Worm (Caenorhabditis elegans) whole organism, L2 larva: ENCODE measurements around the gene C33E10.8.
A peak's percentile ranks its signal among the peaks of the same experiment; 100 is the strongest.

Experiments used
- C34F6.9 ChIP-seq: fragments of 150-350 bp; optimal IDR thresholded peaks from 2 replicates; lab custom pipeline; 2014; ENCODE audit warnings: missing biosample characterization, missing genetic modification characterization
- Y55F3AM.14 ChIP-seq: fragments of 200-800 bp; sonication (Bioruptor generic); optimal IDR thresholded peaks from 2 replicates; lab custom pipeline; 2018; ENCODE audit warnings: mild to moderate bottlenecking, missing genetic modification characterization, missing compliant biosample characterization
- ZK546.5 ChIP-seq: sonication (generic microtip); optimal IDR thresholded peaks from 2 replicates; lab custom pipeline; 2017; ENCODE audit warnings: missing biosample characterization, missing genetic modification characterization
- alr-1 ChIP-seq: fragments of 150-350 bp; optimal IDR thresholded peaks from 2 replicates; lab custom pipeline; 2014; ENCODE audit warnings: missing biosample characterization, missing genetic modification characterization
- ceh-82 ChIP-seq: fragments of 150-350 bp; optimal IDR thresholded peaks from 2 replicates; lab custom pipeline; 2014; ENCODE audit warnings: missing biosample characterization, missing genetic modification characterization
- crh-2 ChIP-seq: sonication (generic microtip); optimal IDR thresholded peaks from 2 replicates; lab custom pipeline; 2017; ENCODE audit warnings: missing biosample characterization, missing genetic modification characterization
- fos-1 ChIP-seq: fragments of 150-350 bp; optimal IDR thresholded peaks from 2 replicates; lab custom pipeline; 2014; ENCODE audit warnings: missing biosample characterization, missing genetic modification characterization
- gmeb-1 ChIP-seq: fragments of 150-350 bp; optimal IDR thresholded peaks from 2 replicates; lab custom pipeline; 2014; ENCODE audit warnings: missing biosample characterization, missing genetic modification characterization
- lin-13 ChIP-seq: fragments of 150-350 bp; optimal IDR thresholded peaks from 2 replicates; lab custom pipeline; 2014; ENCODE audit warnings: missing biosample characterization, missing genetic modification reagents, missing genetic modification characterization
- lin-39 ChIP-seq: fragments of 150-350 bp; optimal IDR thresholded peaks from 2 replicates; lab custom pipeline; 2014; ENCODE audit warnings: missing biosample characterization, missing genetic modification reagents, missing genetic modification characterization
- lsy-2 ChIP-seq, 2 experiments: fragments of 150-350 bp in 1 of 2; sonication (generic microtip) in 1 of 2; optimal IDR thresholded peaks; 2 replicates each; lab custom pipeline; 2014 to 2017; ENCODE audit warnings: missing biosample characterization in 2 of 2, missing genetic modification characterization in 2 of 2
- mab-5 ChIP-seq: fragments of 150-350 bp; optimal IDR thresholded peaks from 2 replicates; lab custom pipeline; 2014; ENCODE audit warnings: missing biosample characterization, missing genetic modification characterization
- mbf-1 ChIP-seq: sonication (generic microtip); optimal IDR thresholded peaks from 2 replicates; lab custom pipeline; 2017; ENCODE audit warnings: missing biosample characterization, missing genetic modification characterization
- nhr-12 ChIP-seq: fragments of 150-350 bp; optimal IDR thresholded peaks from 2 replicates; lab custom pipeline; 2014; ENCODE audit warnings: missing biosample characterization, missing genetic modification characterization
- nhr-129 ChIP-seq: fragments of 150-350 bp; optimal IDR thresholded peaks from 2 replicates; lab custom pipeline; 2014; ENCODE audit warnings: missing biosample characterization, missing genetic modification characterization
- nhr-23 ChIP-seq: fragments of 150-350 bp; optimal IDR thresholded peaks from 2 replicates; lab custom pipeline; 2014; ENCODE audit warnings: missing biosample characterization, missing genetic modification reagents, missing genetic modification characterization
- nhr-237 ChIP-seq: fragments of 150-350 bp; optimal IDR thresholded peaks from 2 replicates; lab custom pipeline; 2014; ENCODE audit warnings: missing biosample characterization, missing genetic modification characterization
- nhr-25 ChIP-seq: fragments of 150-350 bp; sonication (generic microtip); optimal IDR thresholded peaks from 3 replicates; lab custom pipeline; 2014; ENCODE audit warnings: missing biosample characterization, missing genetic modification characterization
- nhr-6 ChIP-seq: fragments of 150-350 bp; optimal IDR thresholded peaks from 2 replicates; lab custom pipeline; 2014; ENCODE audit warnings: missing biosample characterization, missing genetic modification characterization
- nhr-77 ChIP-seq: fragments of 150-350 bp; optimal IDR thresholded peaks from 2 replicates; lab custom pipeline; 2014; ENCODE audit warnings: missing biosample characterization, missing genetic modification characterization
- peb-1 ChIP-seq: fragments of 150-350 bp; optimal IDR thresholded peaks from 2 replicates; lab custom pipeline; 2014; ENCODE audit warnings: missing biosample characterization, missing genetic modification characterization
- sem-4 ChIP-seq: fragments of 150-350 bp; optimal IDR thresholded peaks from 2 replicates; lab custom pipeline; 2014; ENCODE audit warnings: missing biosample characterization, missing genetic modification reagents, missing genetic modification characterization
- sma-3 ChIP-seq: sonication (generic microtip); optimal IDR thresholded peaks from 2 replicates; lab custom pipeline; 2016; ENCODE audit warnings: missing genetic modification reagents, missing genetic modification characterization, missing compliant biosample characterization
- sma-9 ChIP-seq, 2 experiments: fragments of 150-350 bp in 1 of 2; sonication (generic microtip) in 1 of 2; optimal IDR thresholded peaks; 2 replicates each; lab custom pipeline; 2014 to 2016; ENCODE audit warnings: missing genetic modification characterization in 2 of 2, mild to moderate bottlenecking in 1 of 2, missing biosample characterization in 1 of 2, missing compliant biosample characterization in 1 of 2, missing genetic modification reagents in 1 of 2, moderate library complexity in 1 of 2
- snpc-4 ChIP-seq: fragments of 150-350 bp; optimal IDR thresholded peaks from 2 replicates; lab custom pipeline; 2014; ENCODE audit warnings: missing biosample characterization, missing genetic modification characterization
- unc-39 ChIP-seq: fragments of 150-350 bp; optimal IDR thresholded peaks from 2 replicates; lab custom pipeline; 2014; ENCODE audit warnings: missing biosample characterization, missing genetic modification characterization
- unc-55 ChIP-seq: fragments of 150-350 bp; sonication (generic microtip); optimal IDR thresholded peaks from 3 replicates; lab custom pipeline; 2014; ENCODE audit warnings: missing biosample characterization, missing genetic modification reagents, missing genetic modification characterization
- unc-62 ChIP-seq: fragments of 150-350 bp; optimal IDR thresholded peaks from 2 replicates; lab custom pipeline; 2014; ENCODE audit warnings: missing biosample characterization, missing genetic modification reagents, missing genetic modification characterization
- ztf-1 ChIP-seq: fragments of 200-800 bp; sonication (Bioruptor generic); conservative IDR thresholded peaks from 2 replicates; pipeline ENCODE4 v1.3.6; 2022; ENCODE audit warnings: missing genetic modification characterization, missing compliant biosample characterization
- ztf-11 ChIP-seq: sonication (generic microtip); optimal IDR thresholded peaks from 2 replicates; lab custom pipeline; 2017; ENCODE audit warnings: missing biosample characterization, missing genetic modification characterization
- ztf-4 ChIP-seq: fragments of 150-350 bp; optimal IDR thresholded peaks from 2 replicates; lab custom pipeline; 2014; ENCODE audit warnings: missing biosample characterization, missing genetic modification characterization

The C33E10.8 gene

DNA sequence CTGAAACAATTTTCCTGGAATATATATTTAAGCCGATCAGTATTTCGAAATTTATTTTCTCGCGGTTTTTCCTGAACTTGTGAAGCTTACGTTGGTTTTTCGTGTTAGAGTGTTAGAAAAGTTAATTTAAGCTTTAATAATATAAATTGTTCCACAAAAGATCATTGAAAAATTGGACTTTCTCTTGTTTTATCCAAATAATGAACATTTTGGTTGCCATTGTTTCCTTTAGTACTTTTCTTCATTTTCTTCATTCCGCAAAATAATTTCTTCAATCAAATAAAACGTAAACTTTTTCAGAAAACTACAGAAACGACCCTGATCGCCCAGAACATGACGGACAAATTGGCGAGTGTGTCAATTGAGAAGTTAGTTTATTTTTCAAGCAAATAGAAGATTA, 7.8 kb upstream of the C33E10.8 start, which contains the start of gene fbxa-120:
Gene fbxa-120 (plus strand): TSS at position 301 of the 400 bp plus-strand sequence.
- TF ChIP-seq ZK546.5 (tag; lab: Kevin White, UChicago) (no peak), nhr-237 (tag; lab: Kevin White, UChicago) (no peak), ztf-4 (tag; lab: Kevin White, UChicago) (no peak), ztf-11 (tag; lab: Kevin White, UChicago) (no peak), lin-39 (tag; lab: Kevin White, UChicago) (no peak), mbf-1 (tag; lab: Kevin White, UChicago) (no peak), nhr-77 (tag; lab: Kevin White, UChicago) (no peak)

DNA sequence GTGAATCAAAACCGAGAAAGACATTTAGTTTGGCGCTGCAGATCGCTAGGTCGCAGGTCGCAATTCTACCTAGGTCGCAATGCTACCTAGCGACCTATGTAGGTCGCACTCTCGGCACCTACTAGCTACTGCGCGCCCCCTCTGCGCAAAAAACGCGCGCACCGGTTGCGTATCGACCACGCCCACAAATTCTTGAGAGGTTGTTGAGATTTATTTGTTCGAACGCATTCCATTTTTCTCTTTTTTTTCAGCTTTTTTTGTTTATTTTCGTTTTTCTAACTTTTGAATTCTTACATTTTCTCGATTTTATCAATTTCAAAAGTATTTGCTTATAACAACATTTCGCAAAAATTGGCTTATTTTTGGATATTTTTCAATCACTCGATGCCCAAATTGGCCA, 7.3 kb upstream of the C33E10.8 start, which contains the start of gene C33E10.10:
Gene C33E10.10 (minus strand): TSS at position 101 of the 400 bp plus-strand sequence.
- no peak for TF ChIP-seq nhr-6 (tag; lab: Kevin White, UChicago)

DNA sequence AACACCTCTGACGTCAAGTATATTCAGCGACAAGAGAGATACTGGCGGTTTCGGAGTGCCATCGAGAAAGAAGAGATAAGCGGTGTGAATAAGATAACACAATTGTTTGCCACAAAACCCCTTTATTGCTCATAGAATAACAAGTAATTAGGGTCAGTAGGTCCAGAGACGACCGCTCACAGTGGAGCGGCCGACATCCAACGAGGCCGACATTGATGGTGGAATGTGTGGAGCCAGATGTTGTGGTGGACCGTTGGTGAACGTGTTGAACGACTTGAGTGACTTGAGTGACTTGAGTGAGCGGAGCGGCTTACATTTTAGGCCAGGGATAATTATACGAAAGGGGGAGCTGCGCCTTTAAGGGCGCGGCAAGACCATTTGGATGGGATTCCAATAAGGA, 6.1 kb upstream of the C33E10.8 start:
- TF ChIP-seq unc-62 (no peak), snpc-4 (peak; percentile 65)
- TF ChIP-seq, all 48 proteins: peak for 1

DNA sequence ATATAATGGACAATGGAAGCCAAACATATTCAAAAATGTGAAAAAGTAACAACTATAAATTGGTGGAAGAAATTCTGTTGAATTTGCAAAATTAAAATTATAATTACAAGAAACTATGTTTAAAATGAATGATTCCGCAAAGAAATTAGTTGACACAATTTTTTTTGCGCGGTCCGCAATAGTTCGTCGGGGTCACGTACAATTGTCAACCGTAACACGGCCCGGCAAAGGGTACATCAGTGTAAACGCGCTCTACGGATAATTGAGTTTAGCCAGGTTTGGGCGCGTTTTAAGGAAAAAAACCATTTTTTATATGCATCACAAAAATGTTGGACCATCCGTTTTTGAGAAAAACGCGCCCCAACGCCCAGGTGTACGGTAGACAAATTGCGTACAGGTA, 2.8 kb upstream of the C33E10.8 start:
- no peak for TF ChIP-seq unc-39 (tag; lab: Kevin White, UChicago)
- peak in 1 of 2 experiments; percentile 68 for TF ChIP-seq lsy-2 (tag; optimal IDR thresholded peaks at IDR 0.05; lab: Kevin White, UChicago)

DNA sequence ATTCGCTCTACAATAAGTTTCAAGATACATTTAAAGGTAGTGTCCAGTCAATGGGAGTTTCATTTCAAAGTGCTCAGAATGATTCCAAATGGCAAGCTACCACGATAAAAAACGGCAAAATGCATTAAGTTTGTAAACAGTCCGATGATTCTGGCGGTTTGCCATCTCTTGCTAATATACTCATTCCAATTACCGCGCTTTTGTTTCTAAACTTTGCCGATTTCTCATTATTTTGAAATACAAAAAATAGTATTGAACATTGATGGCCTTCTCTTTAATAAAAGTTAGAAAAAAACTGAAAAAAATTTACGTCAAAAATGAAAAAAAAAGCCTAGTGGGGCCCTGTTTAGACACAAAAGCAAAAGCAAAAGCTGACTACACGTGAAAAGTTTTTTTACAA, 609 bp downstream of the C33E10.8 start:
- TF ChIP-seq nhr-129 (tag; lab: Kevin White, UChicago), result no peak

DNA sequence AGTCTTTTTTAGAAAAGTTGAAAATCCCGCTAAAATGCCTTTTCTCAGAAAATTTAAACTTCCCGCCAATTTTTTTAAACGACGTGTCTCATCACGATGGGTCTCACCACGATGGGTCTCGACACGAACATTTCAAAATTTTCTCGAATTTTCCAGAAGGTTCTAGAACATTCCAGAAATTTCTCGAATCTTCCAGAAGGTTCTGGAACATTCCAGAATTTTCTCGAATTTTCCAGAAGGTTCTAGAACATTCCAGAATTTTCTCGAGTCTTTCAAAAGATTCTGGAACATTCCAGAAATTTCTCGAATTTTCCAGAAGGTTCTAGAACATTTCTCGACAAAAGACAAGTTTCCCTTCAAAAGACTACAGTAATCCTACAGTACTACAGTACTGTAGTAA, 6.2 kb downstream of the C33E10.8 start:
- TF ChIP-seq nhr-129 (tag; lab: Kevin White, UChicago), result no peak
- no peak for TF ChIP-seq C34F6.9 (tag; lab: Kevin White, UChicago)
- TF ChIP-seq peb-1 (tag; lab: Kevin White, UChicago), result no peak
- no peak for TF ChIP-seq unc-55 (GFP tag; lab: Kevin White, UChicago)
- TF ChIP-seq alr-1 (tag; lab: Kevin White, UChicago), result no peak
- no peak for TF ChIP-seq Y55F3AM.14 (GFP tag; lab: Kevin White, UChicago)
- TF ChIP-seq nhr-12 (tag; lab: Kevin White, UChicago), result no peak
- TF ChIP-seq nhr-237 (tag; lab: Kevin White, UChicago), result no peak
- no peak for TF ChIP-seq nhr-23 (tag; lab: Kevin White, UChicago)
- TF ChIP-seq gmeb-1 (tag; lab: Kevin White, UChicago), result no peak
- no peak for TF ChIP-seq lin-13 (GFP tag; lab: Kevin White, UChicago)
- TF ChIP-seq nhr-25, result no peak
- TF ChIP-seq sem-4 (tag; lab: Kevin White, UChicago), result no peak
- no peak for TF ChIP-seq mab-5 (tag; lab: Kevin White, UChicago)
- no peak for TF ChIP-seq nhr-77 (tag; lab: Kevin White, UChicago)
- TF ChIP-seq lin-39 (tag; lab: Kevin White, UChicago), result no peak
- TF ChIP-seq ztf-1 (GFP tag; lab: Robert Waterston, UW), result no peak
- TF ChIP-seq mbf-1 (tag; lab: Kevin White, UChicago), result no peak

DNA sequence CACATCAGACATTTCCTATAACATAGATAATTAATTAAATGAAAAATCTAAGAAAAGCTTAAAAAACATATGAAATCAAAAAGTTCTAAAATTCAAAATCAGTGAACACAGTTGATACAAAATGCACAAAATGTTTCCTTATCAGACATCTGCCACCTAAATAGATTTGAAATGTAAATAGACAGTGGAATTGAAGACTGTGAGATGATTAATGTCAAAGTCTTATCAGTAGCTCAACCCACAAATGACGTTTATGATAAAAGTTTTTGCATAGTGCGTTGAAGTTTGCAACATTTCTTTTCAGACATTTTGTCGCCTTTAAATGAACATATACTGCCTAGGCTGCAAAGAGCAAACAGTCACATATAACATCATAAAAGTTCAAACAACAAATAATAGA, 37.9 kb downstream of the C33E10.8 start, which contains the start of gene Y40C7B.4:
Gene Y40C7B.4 (minus strand): TSS at position 19 of the 400 bp plus-strand sequence.
- TF ChIP-seq unc-39 (tag; lab: Kevin White, UChicago), result no peak
- peak; percentile 93 for TF ChIP-seq fos-1 (tag; lab: Kevin White, UChicago)
- peak; percentile 1 for TF ChIP-seq gmeb-1 (tag; lab: Kevin White, UChicago)
- peak; percentile 23 for TF ChIP-seq crh-2 (tag; lab: Kevin White, UChicago)
- peak; percentile 89 for TF ChIP-seq sma-9 (GFP tag; optimal IDR thresholded peaks at IDR 0.05; lab: Kevin White, UChicago)
- TF ChIP-seq sma-9 (tag; optimal IDR thresholded peaks at IDR 0.05; lab: Kevin White, UChicago), result no peak
- peak; percentile 41 for TF ChIP-seq sma-3 (GFP tag; lab: Kevin White, UChicago)
- TF ChIP-seq ceh-82 (tag; lab: Kevin White, UChicago), result no peak
